Fruit fly (Drosophila melanogaster): ENCODE results near the gene homer.

DNA sequence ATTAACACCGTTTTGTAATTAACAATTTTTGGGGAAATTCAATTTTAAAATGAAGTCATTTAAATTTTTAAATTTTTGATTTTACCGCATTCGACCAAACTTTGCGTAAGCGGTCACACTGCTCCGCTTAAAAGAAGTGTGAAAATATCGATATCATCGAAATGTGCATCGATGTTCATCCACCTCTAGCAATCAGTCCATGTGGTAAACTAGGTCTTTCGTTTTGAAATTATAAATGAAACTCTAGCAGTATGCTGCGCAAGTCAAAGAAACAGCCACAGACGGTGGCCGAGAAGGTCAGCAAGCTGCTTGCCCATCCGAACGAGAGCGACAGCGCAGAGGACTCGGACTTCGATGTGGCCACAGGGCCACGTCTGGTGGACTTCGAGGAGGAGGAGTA is 5.7 kb downstream of the homer start, which contains the start of gene Aatf:
- TF ChIP-seq psq (optimal IDR thresholded peaks at IDR 0.05) = no peak
- TF ChIP-seq pan (optimal IDR thresholded peaks at IDR 0.05) = no peak
- no peak for TF ChIP-seq usp (GFP tag; optimal IDR thresholded peaks at IDR 0.05)
- no peak for TF ChIP-seq EcR (GFP tag; optimal IDR thresholded peaks at IDR 0.05)
